Worm (Caenorhabditis elegans): ENCODE measurements around the gene srbc-5.
A peak's percentile ranks its signal among the peaks of the same experiment; 100 is the strongest.

Gene srbc-5

ce11 chrV:3234887-3235286, 25.3 kb upstream of the srbc-5 start, which contains the start of gene K08D9.6:
Gene K08D9.6 (minus strand): TSS chrV:3234987.
- TF ChIP-seq mdl-1 (tag; optimal IDR thresholded peaks at IDR 0.05) = no peak
- TF ChIP-seq spr-1 (tag; optimal IDR thresholded peaks at IDR 0.05) = no peak
- no peak for TF ChIP-seq Y75B8A.6 (GFP tag; IDR thresholded peaks at IDR 0.05)
- no peak for TF ChIP-seq madf-9 (GFP tag; conservative IDR thresholded peaks at IDR 0.05)
- TF ChIP-seq nhr-77 (tag; optimal IDR thresholded peaks at IDR 0.05) = no peak
- no peak for TF ChIP-seq nhr-237 (tag; optimal IDR thresholded peaks at IDR 0.05)
- no peak for TF ChIP-seq snpc-4 (tag; optimal IDR thresholded peaks at IDR 0.05)
- no peak for TF ChIP-seq egl-27 (tag; optimal IDR thresholded peaks at IDR 0.05)

ce11 chrV:3236610-3237009, 23.6 kb upstream of the srbc-5 start, which contains the start of the genes K08D9.9 and str-16:
Gene K08D9.9 (minus strand): TSS chrV:3236710.
Gene str-16 (plus strand): TSS chrV:3236875.
- TF ChIP-seq tag-97 (GFP tag; IDR thresholded peaks at IDR 0.05) (no peak), spr-3 (GFP tag; optimal IDR thresholded peaks at IDR 0.05) (no peak), F49E8.2 (tag; optimal IDR thresholded peaks at IDR 0.05; ENCODE audit: borderline replicate concordance) (no peak), tra-1 (GFP tag; IDR thresholded peaks at IDR 0.05) (no peak), mdl-1 (tag; optimal IDR thresholded peaks at IDR 0.05) (no peak), ama-1 (optimal IDR thresholded peaks at IDR 0.05) (no peak), Y75B8A.6 (GFP tag; IDR thresholded peaks at IDR 0.05) (no peak), nhr-28 (tag; optimal IDR thresholded peaks at IDR 0.05) (no peak), dve-1 (tag; optimal IDR thresholded peaks at IDR 0.05; ENCODE audit: insufficient read depth) (no peak), lin-39 (tag; optimal IDR thresholded peaks at IDR 0.05) (no peak), ZK546.5 (tag; optimal IDR thresholded peaks at IDR 0.05) (no peak), nhr-102 (tag; optimal IDR thresholded peaks at IDR 0.05) (no peak), lim-7 (GFP tag; IDR thresholded peaks at IDR 0.05) (no peak)

ce11 chrV:3241175-3241574, 19.0 kb upstream of the srbc-5 start, which contains the start of gene srj-11:
Gene srj-11 (plus strand): TSS chrV:3241424.
- TF ChIP-seq unc-62 (GFP tag; optimal IDR thresholded peaks at IDR 0.05 in 1 of 2) = peak in 1 of 2 experiments; percentile 95
- no peak for TF ChIP-seq unc-62 (tag; optimal IDR thresholded peaks at IDR 0.05)
- no peak for TF ChIP-seq unc-130 (GFP tag; optimal IDR thresholded peaks at IDR 0.05)

ce11 chrV:3242984-3243383, 17.2 kb upstream of the srbc-5 start, which contains the start of gene gst-23:
Gene gst-23 (plus strand): TSS chrV:3243284.
- TF ChIP-seq aly-2 (tag; optimal IDR thresholded peaks at IDR 0.05) (no peak), zip-11 (GFP tag; IDR thresholded peaks at IDR 0.05) (no peak), egl-27 (tag; optimal IDR thresholded peaks at IDR 0.05) (no peak), spr-3 (GFP tag; optimal IDR thresholded peaks at IDR 0.05) (no peak), dmd-9 (GFP tag; IDR thresholded peaks at IDR 0.05) (no peak), Y5F2A.4 (GFP tag; optimal IDR thresholded peaks at IDR 0.05) (no peak), attf-4 (tag; optimal IDR thresholded peaks at IDR 0.05) (no peak), arid-1 (GFP tag; conservative IDR thresholded peaks at IDR 0.05) (no peak), fkh-10 (GFP tag; optimal IDR thresholded peaks at IDR 0.05) (no peak), pha-4 (GFP tag; IDR thresholded peaks at IDR 0.05) (no peak), pha-4 (tag; optimal IDR thresholded peaks at IDR 0.05) (no peak), R02D3.7 (tag; optimal IDR thresholded peaks at IDR 0.05) (no peak)

- TF ChIP-seq dve-1 (tag; optimal IDR thresholded peaks at IDR 0.05; ENCODE audit: insufficient read depth) (no peak), unc-62 (GFP tag; optimal IDR thresholded peaks at IDR 0.05 in 1 of 2) (peak in 1 of 2 experiments; percentile 39), unc-62 (tag; optimal IDR thresholded peaks at IDR 0.05) (no peak)
Observed at ce11 chrV:3244703-3245102, 15.5 kb upstream of the srbc-5 start, which contains the start of gene srj-7. Gene srj-7 (plus strand): TSS chrV:3245003.

- TF ChIP-seq hlh-11 (tag; optimal IDR thresholded peaks at IDR 0.05) (no peak), lir-3 (tag; optimal IDR thresholded peaks at IDR 0.05) (no peak), nhr-77 (tag; optimal IDR thresholded peaks at IDR 0.05) (no peak), daf-16 (GFP tag; optimal IDR thresholded peaks at IDR 0.05) (no peak), daf-16 (tag; optimal IDR thresholded peaks at IDR 0.05) (no peak), jun-1 (tag; optimal IDR thresholded peaks at IDR 0.05) (no peak), dmd-8 (GFP tag; IDR thresholded peaks at IDR 0.05) (no peak), hlh-30 (tag; optimal IDR thresholded peaks at IDR 0.05; ENCODE audit: insufficient read depth) (no peak), ZK546.5 (tag; optimal IDR thresholded peaks at IDR 0.05) (no peak), cey-2 (tag; optimal IDR thresholded peaks at IDR 0.05; ENCODE audit: borderline replicate concordance, insufficient read depth) (no peak), dmd-6 (GFP tag; IDR thresholded peaks at IDR 0.05) (no peak), madf-9 (GFP tag; conservative IDR thresholded peaks at IDR 0.05) (no peak), Y75B8A.6 (GFP tag; IDR thresholded peaks at IDR 0.05) (no peak), zfp-3 (GFP tag; conservative IDR thresholded peaks at IDR 0.05) (no peak), mes-2 (tag; optimal IDR thresholded peaks at IDR 0.05; ENCODE audit: poor library complexity, severe bottlenecking) (no peak)
Observed at ce11 chrV:3247515-3247914, 12.7 kb upstream of the srbc-5 start, which contains the start of gene srj-8. Gene srj-8 (plus strand): TSS chrV:3247815.
